Worm (Caenorhabditis elegans): ENCODE measurements around the gene F53H4.2.

DNA sequence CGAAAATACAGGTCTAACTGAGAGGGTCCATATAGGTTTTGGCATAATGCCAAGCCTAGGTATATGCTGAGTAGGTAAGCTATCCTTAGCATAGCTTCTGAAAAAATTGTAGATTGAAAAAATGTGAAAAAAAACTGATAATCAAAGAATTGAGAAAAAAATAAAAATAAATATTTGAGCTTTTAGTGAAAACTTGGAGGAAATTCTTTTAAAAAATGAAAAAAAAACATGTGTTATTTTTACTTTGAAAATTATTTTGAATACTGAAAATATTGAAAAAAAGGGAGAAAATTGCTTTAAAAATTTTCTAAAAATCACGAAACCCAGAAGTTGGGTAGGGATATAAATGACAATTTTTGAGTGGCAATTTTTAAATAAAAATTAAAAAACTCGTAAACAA is 30.5 kb downstream of the F53H4.2 start, which contains the start of gene F53H4.3:
- no peak for TF ChIP-seq unc-55 (GFP tag; optimal IDR thresholded peaks at IDR 0.05)
- no peak for TF ChIP-seq elt-1 (tag; optimal IDR thresholded peaks at IDR 0.05)
- no peak for TF ChIP-seq R02D3.7 (tag; optimal IDR thresholded peaks at IDR 0.05)
- TF ChIP-seq lsy-2 (tag; optimal IDR thresholded peaks at IDR 0.05): no peak
- no peak for TF ChIP-seq fos-1 (tag; optimal IDR thresholded peaks at IDR 0.05)
- no peak for TF ChIP-seq nhr-25 (tag; optimal IDR thresholded peaks at IDR 0.05)

Measured in whole organism, L2 larva.